Worm (Caenorhabditis elegans) whole organism, L2 larva: Measurements from ENCODE around the gene K03H6.4.

Experiments used
- C34F6.9 ChIP-seq: fragments of 150-350 bp; optimal IDR thresholded peaks from 2 replicates; lab custom pipeline; 2014; ENCODE audit warnings: missing biosample characterization, missing genetic modification characterization
- F13H6.1 ChIP-seq: sonication (generic microtip); optimal IDR thresholded peaks from 2 replicates; lab custom pipeline; 2016; ENCODE audit warnings: missing genetic modification characterization, missing compliant biosample characterization
- R02D3.7 ChIP-seq: fragments of 150-350 bp; optimal IDR thresholded peaks from 2 replicates; lab custom pipeline; 2014; ENCODE audit warnings: missing biosample characterization, missing genetic modification characterization
- Y55F3AM.14 ChIP-seq: fragments of 200-800 bp; sonication (Bioruptor generic); optimal IDR thresholded peaks from 2 replicates; lab custom pipeline; 2018; ENCODE audit warnings: mild to moderate bottlenecking, missing genetic modification characterization, missing compliant biosample characterization
- ZK546.5 ChIP-seq: sonication (generic microtip); optimal IDR thresholded peaks from 2 replicates; lab custom pipeline; 2017; ENCODE audit warnings: missing biosample characterization, missing genetic modification characterization
- alr-1 ChIP-seq: fragments of 150-350 bp; optimal IDR thresholded peaks from 2 replicates; lab custom pipeline; 2014; ENCODE audit warnings: missing biosample characterization, missing genetic modification characterization
- aly-2 ChIP-seq: fragments of 150-350 bp; optimal IDR thresholded peaks from 2 replicates; lab custom pipeline; 2014; ENCODE audit warnings: missing biosample characterization, missing genetic modification characterization
- ama-1 ChIP-seq: fragments of 150-350 bp; optimal IDR thresholded peaks from 2 replicates; lab custom pipeline; 2018; ENCODE audit warnings: inconsistent platforms
- blmp-1 ChIP-seq: sonication (generic microtip); optimal IDR thresholded peaks from 2 replicates; lab custom pipeline; 2017; ENCODE audit warnings: missing genetic modification characterization, mild to moderate bottlenecking, missing compliant biosample characterization, antibody characterized with exemption, moderate library complexity; ENCODE audit not compliant: insufficient read depth
- ceh-16 ChIP-seq: fragments of 150-350 bp; optimal IDR thresholded peaks from 2 replicates; lab custom pipeline; 2014; ENCODE audit warnings: missing biosample characterization, missing genetic modification characterization
- ceh-82 ChIP-seq: fragments of 150-350 bp; optimal IDR thresholded peaks from 2 replicates; lab custom pipeline; 2014; ENCODE audit warnings: missing biosample characterization, missing genetic modification characterization
- crh-2 ChIP-seq: sonication (generic microtip); optimal IDR thresholded peaks from 2 replicates; lab custom pipeline; 2017; ENCODE audit warnings: missing biosample characterization, missing genetic modification characterization
- dmd-4 ChIP-seq: sonication (generic microtip); optimal IDR thresholded peaks from 2 replicates; lab custom pipeline; 2017; ENCODE audit warnings: missing biosample characterization, missing genetic modification characterization
- egl-27 ChIP-seq: sonication (generic microtip); optimal IDR thresholded peaks from 3 replicates; lab custom pipeline; 2017; ENCODE audit warnings: missing biosample characterization, missing genetic modification reagents, missing genetic modification characterization
- elt-1 ChIP-seq: fragments of 150-350 bp; optimal IDR thresholded peaks from 2 replicates; lab custom pipeline; 2014; ENCODE audit warnings: missing biosample characterization, missing genetic modification characterization
- elt-3 ChIP-seq: sonication (generic microtip); optimal IDR thresholded peaks from 2 replicates; lab custom pipeline; 2017; ENCODE audit warnings: missing biosample characterization, missing genetic modification characterization
- fos-1 ChIP-seq: fragments of 150-350 bp; optimal IDR thresholded peaks from 2 replicates; lab custom pipeline; 2014; ENCODE audit warnings: missing biosample characterization, missing genetic modification characterization
- gmeb-1 ChIP-seq: fragments of 150-350 bp; optimal IDR thresholded peaks from 2 replicates; lab custom pipeline; 2014; ENCODE audit warnings: missing biosample characterization, missing genetic modification characterization
- lin-11 ChIP-seq: fragments of 150-350 bp; sonication (generic microtip); optimal IDR thresholded peaks from 2 replicates; lab custom pipeline; 2014; ENCODE audit warnings: missing biosample characterization, missing genetic modification characterization, inconsistent platforms, mixed read lengths
- lin-13 ChIP-seq: fragments of 150-350 bp; optimal IDR thresholded peaks from 2 replicates; lab custom pipeline; 2014; ENCODE audit warnings: missing biosample characterization, missing genetic modification reagents, missing genetic modification characterization
- lin-39 ChIP-seq: fragments of 150-350 bp; optimal IDR thresholded peaks from 2 replicates; lab custom pipeline; 2014; ENCODE audit warnings: missing biosample characterization, missing genetic modification reagents, missing genetic modification characterization
- lsy-2 ChIP-seq, 2 experiments: fragments of 150-350 bp in 1 of 2; sonication (generic microtip) in 1 of 2; optimal IDR thresholded peaks; 2 replicates each; lab custom pipeline; 2014 to 2017; ENCODE audit warnings: missing biosample characterization in 2 of 2, missing genetic modification characterization in 2 of 2
- mab-5 ChIP-seq: fragments of 150-350 bp; optimal IDR thresholded peaks from 2 replicates; lab custom pipeline; 2014; ENCODE audit warnings: missing biosample characterization, missing genetic modification characterization
- mbf-1 ChIP-seq: sonication (generic microtip); optimal IDR thresholded peaks from 2 replicates; lab custom pipeline; 2017; ENCODE audit warnings: missing biosample characterization, missing genetic modification characterization
- mdl-1 ChIP-seq, 2 experiments: fragments of 150-350 bp in 1 of 2; sonication (generic microtip) in 1 of 2; optimal IDR thresholded peaks; 2 replicates each; lab custom pipeline; 2017; ENCODE audit warnings: missing biosample characterization in 2 of 2, missing genetic modification characterization in 2 of 2
- nhr-10 ChIP-seq: sonication (generic microtip); optimal IDR thresholded peaks from 2 replicates; lab custom pipeline; 2017; ENCODE audit warnings: missing biosample characterization, missing genetic modification characterization
- nhr-11 ChIP-seq: fragments of 150-350 bp; optimal IDR thresholded peaks from 2 replicates; lab custom pipeline; 2014; ENCODE audit warnings: missing biosample characterization, missing genetic modification characterization
- nhr-12 ChIP-seq: fragments of 150-350 bp; optimal IDR thresholded peaks from 2 replicates; lab custom pipeline; 2014; ENCODE audit warnings: missing biosample characterization, missing genetic modification characterization
- nhr-129 ChIP-seq: fragments of 150-350 bp; optimal IDR thresholded peaks from 2 replicates; lab custom pipeline; 2014; ENCODE audit warnings: missing biosample characterization, missing genetic modification characterization
- nhr-21 ChIP-seq: fragments of 150-350 bp; optimal IDR thresholded peaks from 2 replicates; lab custom pipeline; 2014; ENCODE audit warnings: missing biosample characterization, missing genetic modification characterization
- nhr-23 ChIP-seq: fragments of 150-350 bp; optimal IDR thresholded peaks from 2 replicates; lab custom pipeline; 2014; ENCODE audit warnings: missing biosample characterization, missing genetic modification reagents, missing genetic modification characterization
- nhr-237 ChIP-seq: fragments of 150-350 bp; optimal IDR thresholded peaks from 2 replicates; lab custom pipeline; 2014; ENCODE audit warnings: missing biosample characterization, missing genetic modification characterization
- nhr-25 ChIP-seq: fragments of 150-350 bp; sonication (generic microtip); optimal IDR thresholded peaks from 3 replicates; lab custom pipeline; 2014; ENCODE audit warnings: missing biosample characterization, missing genetic modification characterization
- nhr-6 ChIP-seq: fragments of 150-350 bp; optimal IDR thresholded peaks from 2 replicates; lab custom pipeline; 2014; ENCODE audit warnings: missing biosample characterization, missing genetic modification characterization
- sem-4 ChIP-seq: fragments of 150-350 bp; optimal IDR thresholded peaks from 2 replicates; lab custom pipeline; 2014; ENCODE audit warnings: missing biosample characterization, missing genetic modification reagents, missing genetic modification characterization
- skn-1 ChIP-seq: sonication (generic microtip); optimal IDR thresholded peaks from 2 replicates; lab custom pipeline; 2017; ENCODE audit warnings: missing biosample characterization, missing genetic modification characterization
- sma-3 ChIP-seq: sonication (generic microtip); optimal IDR thresholded peaks from 2 replicates; lab custom pipeline; 2016; ENCODE audit warnings: missing genetic modification reagents, missing genetic modification characterization, missing compliant biosample characterization
- sma-9 ChIP-seq, 2 experiments: fragments of 150-350 bp in 1 of 2; sonication (generic microtip) in 1 of 2; optimal IDR thresholded peaks; 2 replicates each; lab custom pipeline; 2014 to 2016; ENCODE audit warnings: missing genetic modification characterization in 2 of 2, mild to moderate bottlenecking in 1 of 2, missing biosample characterization in 1 of 2, missing compliant biosample characterization in 1 of 2, missing genetic modification reagents in 1 of 2, moderate library complexity in 1 of 2
- snpc-4 ChIP-seq: fragments of 150-350 bp; optimal IDR thresholded peaks from 2 replicates; lab custom pipeline; 2014; ENCODE audit warnings: missing biosample characterization, missing genetic modification characterization
- unc-39 ChIP-seq: fragments of 150-350 bp; optimal IDR thresholded peaks from 2 replicates; lab custom pipeline; 2014; ENCODE audit warnings: missing biosample characterization, missing genetic modification characterization
- unc-55 ChIP-seq: fragments of 150-350 bp; sonication (generic microtip); optimal IDR thresholded peaks from 3 replicates; lab custom pipeline; 2014; ENCODE audit warnings: missing biosample characterization, missing genetic modification reagents, missing genetic modification characterization
- unc-62 ChIP-seq: fragments of 150-350 bp; optimal IDR thresholded peaks from 2 replicates; lab custom pipeline; 2014; ENCODE audit warnings: missing biosample characterization, missing genetic modification reagents, missing genetic modification characterization
- zag-1 ChIP-seq: fragments of 150-350 bp; optimal IDR thresholded peaks from 2 replicates; lab custom pipeline; 2014; ENCODE audit warnings: missing biosample characterization, missing genetic modification characterization
- ztf-1 ChIP-seq: fragments of 200-800 bp; sonication (Bioruptor generic); conservative IDR thresholded peaks from 2 replicates; pipeline ENCODE4 v1.3.6; 2022; ENCODE audit warnings: missing genetic modification characterization, missing compliant biosample characterization
- ztf-11 ChIP-seq: sonication (generic microtip); optimal IDR thresholded peaks from 2 replicates; lab custom pipeline; 2017; ENCODE audit warnings: missing biosample characterization, missing genetic modification characterization
- ztf-4 ChIP-seq: fragments of 150-350 bp; optimal IDR thresholded peaks from 2 replicates; lab custom pipeline; 2014; ENCODE audit warnings: missing biosample characterization, missing genetic modification characterization

The K03H6.4 gene

DNA sequence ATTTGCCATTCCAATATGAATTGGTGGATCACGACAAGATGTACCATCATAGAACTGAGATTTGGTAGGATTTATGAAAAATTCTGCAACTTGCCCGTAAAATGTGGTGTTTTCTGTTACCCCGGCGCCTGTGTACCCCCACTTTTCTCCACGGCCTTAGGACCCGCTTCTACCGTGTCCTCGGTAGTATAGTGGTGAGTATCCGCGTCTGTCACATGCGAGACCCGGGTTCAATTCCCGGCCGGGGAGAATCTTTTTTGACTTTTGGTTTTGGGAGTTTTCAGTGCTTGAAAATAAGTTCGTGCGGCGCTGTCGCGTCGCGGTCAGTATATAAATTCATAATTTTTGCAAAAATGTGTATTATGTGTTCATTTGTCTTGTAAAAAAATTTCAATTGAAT, 6.7 kb downstream of the K03H6.4 start:
- TF ChIP-seq ztf-4 (tag; lab: Kevin White, UChicago) (no peak), Y55F3AM.14 (no peak)

DNA sequence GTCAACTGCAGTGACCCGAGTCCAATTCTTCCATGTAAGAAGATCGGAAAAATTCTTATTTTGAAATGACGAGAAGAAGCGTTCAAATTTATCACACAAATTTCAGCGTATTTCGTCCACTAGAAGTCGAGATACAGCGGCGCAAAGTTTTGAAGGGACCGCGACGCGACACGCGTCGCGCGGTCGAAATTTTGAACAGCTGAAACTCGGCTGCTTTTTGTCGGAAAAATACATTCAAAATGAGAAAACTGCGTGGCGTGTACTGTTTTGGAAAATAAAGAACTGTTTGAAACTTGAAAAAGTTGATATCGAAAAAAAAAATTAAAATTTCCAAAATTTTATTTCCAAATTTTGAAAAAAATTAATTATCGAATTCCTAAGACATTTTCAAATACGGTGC, 8.2 kb downstream of the K03H6.4 start:
- TF ChIP-seq nhr-10 (tag; lab: Kevin White, UChicago): no peak
- TF ChIP-seq nhr-23 (tag; lab: Kevin White, UChicago): no peak
- TF ChIP-seq nhr-25 (tag; lab: Kevin White, UChicago): no peak
- no peak for TF ChIP-seq ceh-16 (tag; lab: Kevin White, UChicago)
- TF ChIP-seq elt-1: no peak
- no peak for TF ChIP-seq ceh-82
- TF ChIP-seq crh-2: no peak
- TF ChIP-seq aly-2 (tag; lab: Kevin White, UChicago): no peak
- no peak for TF ChIP-seq mab-5
- no peak for TF ChIP-seq nhr-237 (tag; lab: Kevin White, UChicago)
- no peak for TF ChIP-seq alr-1 (tag; lab: Kevin White, UChicago)
- no peak for TF ChIP-seq snpc-4 (tag; lab: Kevin White, UChicago)
- TF ChIP-seq gmeb-1: no peak

ce11 chrIV:1510241-1510640, 10.9 kb downstream of the K03H6.4 start, which contains the start of gene txt-4:
txt-4 (plus strand) TSS chrIV:1510564.
- TF ChIP-seq sma-9 (GFP tag; optimal IDR thresholded peaks at IDR 0.05; lab: Kevin White, UChicago) (no peak), sma-9 (tag; optimal IDR thresholded peaks at IDR 0.05; lab: Kevin White, UChicago) (no peak), fos-1 (tag; lab: Kevin White, UChicago) (peak; percentile 15), crh-2 (peak; percentile 11)

- TF ChIP-seq sem-4: no peak
- TF ChIP-seq nhr-23 (tag; lab: Kevin White, UChicago): no peak
- TF ChIP-seq nhr-25 (tag; lab: Kevin White, UChicago): peak; percentile 44
- no peak for TF ChIP-seq unc-39 (tag; lab: Kevin White, UChicago)
- TF ChIP-seq sma-9 (GFP tag; optimal IDR thresholded peaks at IDR 0.05; lab: Kevin White, UChicago): no peak
- no peak for TF ChIP-seq sma-9 (tag; optimal IDR thresholded peaks at IDR 0.05; lab: Kevin White, UChicago)
- TF ChIP-seq nhr-12 (tag; lab: Kevin White, UChicago): no peak
- no peak for TF ChIP-seq ZK546.5 (tag; lab: Kevin White, UChicago)
- TF ChIP-seq ztf-1 (GFP tag; lab: Robert Waterston, UW): no peak
- TF ChIP-seq lsy-2 (tag; optimal IDR thresholded peaks at IDR 0.05; lab: Kevin White, UChicago): peak in 1 of 2 experiments; percentile 78
- no peak for TF ChIP-seq mbf-1
- no peak for TF ChIP-seq elt-3
- TF ChIP-seq mdl-1 (tag; optimal IDR thresholded peaks at IDR 0.05; lab: Kevin White, UChicago): peak; percentile 85 to 90
- no peak for TF ChIP-seq ztf-4 (tag; lab: Kevin White, UChicago)
- TF ChIP-seq nhr-21 (tag; lab: Kevin White, UChicago): peak; percentile 21
- peak; percentile 80 for TF ChIP-seq C34F6.9 (tag; lab: Kevin White, UChicago)
- TF ChIP-seq nhr-129: peak; percentile 67
- TF ChIP-seq sma-3 (GFP tag; lab: Kevin White, UChicago): peak; percentile 60
- peak; percentile 62 for TF ChIP-seq mab-5
- no peak for TF ChIP-seq Y55F3AM.14
- peak; percentile 25 for TF ChIP-seq ama-1 (lab: Kevin White, UChicago)
- no peak for TF ChIP-seq dmd-4
- no peak for TF ChIP-seq zag-1 (tag; lab: Kevin White, UChicago)
- no peak for TF ChIP-seq blmp-1
- peak; percentile 66 for TF ChIP-seq crh-2
- TF ChIP-seq elt-1: no peak
- no peak for TF ChIP-seq ceh-16 (tag; lab: Kevin White, UChicago)
- TF ChIP-seq lin-11 (tag; lab: Kevin White, UChicago): peak; percentile 5
- TF ChIP-seq lin-39 (tag; lab: Kevin White, UChicago): no peak
- no peak for TF ChIP-seq ceh-82
- TF ChIP-seq unc-55: peak; percentile 55
- peak; percentile 58 for TF ChIP-seq lin-13 (GFP tag; lab: Kevin White, UChicago)
- no peak for TF ChIP-seq unc-62 (GFP tag; lab: Kevin White, UChicago)
- no peak for TF ChIP-seq R02D3.7 (tag; lab: Kevin White, UChicago)
- no peak for TF ChIP-seq ztf-11 (tag; lab: Kevin White, UChicago)
- TF ChIP-seq fos-1 (tag; lab: Kevin White, UChicago): peak; percentile 25
- no peak for TF ChIP-seq nhr-6 (tag; lab: Kevin White, UChicago)
- TF ChIP-seq nhr-11 (tag; lab: Kevin White, UChicago): no peak
- peak; percentile 51 for TF ChIP-seq F13H6.1 (tag; lab: Kevin White, UChicago)
- TF ChIP-seq snpc-4 (tag; lab: Kevin White, UChicago): peak; percentile 18
- no peak for TF ChIP-seq skn-1
- no peak for TF ChIP-seq alr-1 (tag; lab: Kevin White, UChicago)
- TF ChIP-seq aly-2 (tag; lab: Kevin White, UChicago): no peak
- no peak for TF ChIP-seq nhr-10 (tag; lab: Kevin White, UChicago)
- no peak for TF ChIP-seq egl-27 (tag; lab: Kevin White, UChicago)
- peak; percentile 47 for TF ChIP-seq gmeb-1
Observed at ce11 chrIV:1497448-1497847, 23.7 kb downstream of the K03H6.4 start, which contains the start of gene hxk-3. hxk-3 (plus strand) TSS chrIV:1497626.
